Worm (Caenorhabditis elegans) whole organism, midembryonic: ENCODE data around the gene srbc-63.

Experiments
- cog-1 ChIP-seq: sonication (generic microtip); optimal IDR thresholded peaks from 2 replicates; lab custom pipeline; 2016; ENCODE audit warnings: missing genetic modification characterization, missing compliant biosample characterization
- ref-1 ChIP-seq: fragments of 200-800 bp; sonication (Bioruptor generic); conservative IDR thresholded peaks from 2 replicates; pipeline ENCODE4 v1.3.6; 2022; ENCODE audit warnings: missing genetic modification reagents, missing genetic modification characterization, missing compliant biosample characterization
- ztf-23 ChIP-seq: fragments of 200-800 bp; sonication (Bioruptor generic); IDR thresholded peaks from 2 replicates; pipeline ENCODE4 v1.3.6; 2022; ENCODE audit warnings: missing genetic modification reagents, missing genetic modification characterization, missing compliant biosample characterization

- no peak for TF ChIP-seq ref-1 (GFP tag; lab: Robert Waterston, UW)
- no peak for TF ChIP-seq cog-1 (tag; lab: Kevin White, UChicago)
- TF ChIP-seq ztf-23 (GFP tag; lab: Robert Waterston, UW) = no peak
Observed at ce11 chrV:15413847-15414246, 1.3 kb upstream of the srbc-63 start, which contains the start of gene srh-264.
